Worm (Caenorhabditis elegans) whole organism, L2 larva: ENCODE results near the gene nhr-218.
A peak's percentile ranks its signal among the peaks of the same experiment; 100 is the strongest.

Source experiments
- C34F6.9 ChIP-seq: fragments of 150-350 bp; optimal IDR thresholded peaks from 2 replicates; lab custom pipeline; 2014; ENCODE audit warnings: missing biosample characterization, missing genetic modification characterization
- Y55F3AM.14 ChIP-seq: fragments of 200-800 bp; sonication (Bioruptor generic); optimal IDR thresholded peaks from 2 replicates; lab custom pipeline; 2018; ENCODE audit warnings: mild to moderate bottlenecking, missing genetic modification characterization, missing compliant biosample characterization
- ZK546.5 ChIP-seq: sonication (generic microtip); optimal IDR thresholded peaks from 2 replicates; lab custom pipeline; 2017; ENCODE audit warnings: missing biosample characterization, missing genetic modification characterization
- aly-2 ChIP-seq: fragments of 150-350 bp; optimal IDR thresholded peaks from 2 replicates; lab custom pipeline; 2014; ENCODE audit warnings: missing biosample characterization, missing genetic modification characterization
- ama-1 ChIP-seq: fragments of 150-350 bp; optimal IDR thresholded peaks from 2 replicates; lab custom pipeline; 2018; ENCODE audit warnings: inconsistent platforms
- blmp-1 ChIP-seq: sonication (generic microtip); optimal IDR thresholded peaks from 2 replicates; lab custom pipeline; 2017; ENCODE audit warnings: missing genetic modification characterization, mild to moderate bottlenecking, missing compliant biosample characterization, antibody characterized with exemption, moderate library complexity; ENCODE audit not compliant: insufficient read depth
- ceh-16 ChIP-seq: fragments of 150-350 bp; optimal IDR thresholded peaks from 2 replicates; lab custom pipeline; 2014; ENCODE audit warnings: missing biosample characterization, missing genetic modification characterization
- ceh-82 ChIP-seq: fragments of 150-350 bp; optimal IDR thresholded peaks from 2 replicates; lab custom pipeline; 2014; ENCODE audit warnings: missing biosample characterization, missing genetic modification characterization
- crh-2 ChIP-seq: sonication (generic microtip); optimal IDR thresholded peaks from 2 replicates; lab custom pipeline; 2017; ENCODE audit warnings: missing biosample characterization, missing genetic modification characterization
- egl-27 ChIP-seq: sonication (generic microtip); optimal IDR thresholded peaks from 3 replicates; lab custom pipeline; 2017; ENCODE audit warnings: missing biosample characterization, missing genetic modification reagents, missing genetic modification characterization
- elt-1 ChIP-seq: fragments of 150-350 bp; optimal IDR thresholded peaks from 2 replicates; lab custom pipeline; 2014; ENCODE audit warnings: missing biosample characterization, missing genetic modification characterization
- elt-3 ChIP-seq: sonication (generic microtip); optimal IDR thresholded peaks from 2 replicates; lab custom pipeline; 2017; ENCODE audit warnings: missing biosample characterization, missing genetic modification characterization
- gmeb-1 ChIP-seq: fragments of 150-350 bp; optimal IDR thresholded peaks from 2 replicates; lab custom pipeline; 2014; ENCODE audit warnings: missing biosample characterization, missing genetic modification characterization
- lin-11 ChIP-seq: fragments of 150-350 bp; sonication (generic microtip); optimal IDR thresholded peaks from 2 replicates; lab custom pipeline; 2014; ENCODE audit warnings: missing biosample characterization, missing genetic modification characterization, inconsistent platforms, mixed read lengths
- lin-13 ChIP-seq: fragments of 150-350 bp; optimal IDR thresholded peaks from 2 replicates; lab custom pipeline; 2014; ENCODE audit warnings: missing biosample characterization, missing genetic modification reagents, missing genetic modification characterization
- lin-39 ChIP-seq: fragments of 150-350 bp; optimal IDR thresholded peaks from 2 replicates; lab custom pipeline; 2014; ENCODE audit warnings: missing biosample characterization, missing genetic modification reagents, missing genetic modification characterization
- mab-5 ChIP-seq: fragments of 150-350 bp; optimal IDR thresholded peaks from 2 replicates; lab custom pipeline; 2014; ENCODE audit warnings: missing biosample characterization, missing genetic modification characterization
- mbf-1 ChIP-seq: sonication (generic microtip); optimal IDR thresholded peaks from 2 replicates; lab custom pipeline; 2017; ENCODE audit warnings: missing biosample characterization, missing genetic modification characterization
- mdl-1 ChIP-seq, 2 experiments: fragments of 150-350 bp in 1 of 2; sonication (generic microtip) in 1 of 2; optimal IDR thresholded peaks; 2 replicates each; lab custom pipeline; 2017; ENCODE audit warnings: missing biosample characterization in 2 of 2, missing genetic modification characterization in 2 of 2
- nhr-10 ChIP-seq: sonication (generic microtip); optimal IDR thresholded peaks from 2 replicates; lab custom pipeline; 2017; ENCODE audit warnings: missing biosample characterization, missing genetic modification characterization
- nhr-11 ChIP-seq: fragments of 150-350 bp; optimal IDR thresholded peaks from 2 replicates; lab custom pipeline; 2014; ENCODE audit warnings: missing biosample characterization, missing genetic modification characterization
- nhr-12 ChIP-seq: fragments of 150-350 bp; optimal IDR thresholded peaks from 2 replicates; lab custom pipeline; 2014; ENCODE audit warnings: missing biosample characterization, missing genetic modification characterization
- nhr-21 ChIP-seq: fragments of 150-350 bp; optimal IDR thresholded peaks from 2 replicates; lab custom pipeline; 2014; ENCODE audit warnings: missing biosample characterization, missing genetic modification characterization
- nhr-23 ChIP-seq: fragments of 150-350 bp; optimal IDR thresholded peaks from 2 replicates; lab custom pipeline; 2014; ENCODE audit warnings: missing biosample characterization, missing genetic modification reagents, missing genetic modification characterization
- nhr-237 ChIP-seq: fragments of 150-350 bp; optimal IDR thresholded peaks from 2 replicates; lab custom pipeline; 2014; ENCODE audit warnings: missing biosample characterization, missing genetic modification characterization
- nhr-25 ChIP-seq: fragments of 150-350 bp; sonication (generic microtip); optimal IDR thresholded peaks from 3 replicates; lab custom pipeline; 2014; ENCODE audit warnings: missing biosample characterization, missing genetic modification characterization
- nhr-6 ChIP-seq: fragments of 150-350 bp; optimal IDR thresholded peaks from 2 replicates; lab custom pipeline; 2014; ENCODE audit warnings: missing biosample characterization, missing genetic modification characterization
- sem-4 ChIP-seq: fragments of 150-350 bp; optimal IDR thresholded peaks from 2 replicates; lab custom pipeline; 2014; ENCODE audit warnings: missing biosample characterization, missing genetic modification reagents, missing genetic modification characterization
- skn-1 ChIP-seq: sonication (generic microtip); optimal IDR thresholded peaks from 2 replicates; lab custom pipeline; 2017; ENCODE audit warnings: missing biosample characterization, missing genetic modification characterization
- sma-3 ChIP-seq: sonication (generic microtip); optimal IDR thresholded peaks from 2 replicates; lab custom pipeline; 2016; ENCODE audit warnings: missing genetic modification reagents, missing genetic modification characterization, missing compliant biosample characterization
- sma-9 ChIP-seq, 2 experiments: fragments of 150-350 bp in 1 of 2; sonication (generic microtip) in 1 of 2; optimal IDR thresholded peaks; 2 replicates each; lab custom pipeline; 2014 to 2016; ENCODE audit warnings: missing genetic modification characterization in 2 of 2, mild to moderate bottlenecking in 1 of 2, missing biosample characterization in 1 of 2, missing compliant biosample characterization in 1 of 2, missing genetic modification reagents in 1 of 2, moderate library complexity in 1 of 2
- snpc-4 ChIP-seq: fragments of 150-350 bp; optimal IDR thresholded peaks from 2 replicates; lab custom pipeline; 2014; ENCODE audit warnings: missing biosample characterization, missing genetic modification characterization
- unc-62 ChIP-seq: fragments of 150-350 bp; optimal IDR thresholded peaks from 2 replicates; lab custom pipeline; 2014; ENCODE audit warnings: missing biosample characterization, missing genetic modification reagents, missing genetic modification characterization
- ztf-1 ChIP-seq: fragments of 200-800 bp; sonication (Bioruptor generic); conservative IDR thresholded peaks from 2 replicates; pipeline ENCODE4 v1.3.6; 2022; ENCODE audit warnings: missing genetic modification characterization, missing compliant biosample characterization
- ztf-11 ChIP-seq: sonication (generic microtip); optimal IDR thresholded peaks from 2 replicates; lab custom pipeline; 2017; ENCODE audit warnings: missing biosample characterization, missing genetic modification characterization
- ztf-4 ChIP-seq: fragments of 150-350 bp; optimal IDR thresholded peaks from 2 replicates; lab custom pipeline; 2014; ENCODE audit warnings: missing biosample characterization, missing genetic modification characterization

Gene nhr-218

DNA sequence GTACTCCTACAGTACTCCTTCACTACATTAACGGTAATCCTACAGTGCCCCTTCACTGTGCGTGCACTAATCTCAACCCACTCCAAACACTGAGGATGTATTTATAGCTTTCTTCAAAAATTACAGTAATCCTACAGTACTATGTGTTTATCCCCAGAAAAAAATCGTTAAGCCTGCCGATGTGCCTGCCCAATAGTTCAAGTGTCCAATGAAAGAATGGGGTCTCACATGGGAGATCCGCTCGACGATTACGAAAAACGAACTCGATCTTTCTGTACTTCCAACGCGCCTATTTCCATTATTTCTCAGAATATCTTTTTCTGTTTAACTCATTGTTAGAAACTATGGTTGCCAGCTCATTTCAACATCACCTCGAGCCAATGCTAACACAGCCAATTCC lies at the start of gene nhr-218:
TSS of gene nhr-218 (plus strand) at position 301 of the 400 bp plus-strand sequence.
- TF ChIP-seq nhr-11 (tag; lab: Kevin White, UChicago), result no peak
- no peak for TF ChIP-seq nhr-12 (tag; lab: Kevin White, UChicago)
- no peak for TF ChIP-seq lin-11 (tag; lab: Kevin White, UChicago)
- TF ChIP-seq nhr-237 (tag; lab: Kevin White, UChicago), result no peak
- TF ChIP-seq nhr-6 (tag; lab: Kevin White, UChicago), result no peak

DNA sequence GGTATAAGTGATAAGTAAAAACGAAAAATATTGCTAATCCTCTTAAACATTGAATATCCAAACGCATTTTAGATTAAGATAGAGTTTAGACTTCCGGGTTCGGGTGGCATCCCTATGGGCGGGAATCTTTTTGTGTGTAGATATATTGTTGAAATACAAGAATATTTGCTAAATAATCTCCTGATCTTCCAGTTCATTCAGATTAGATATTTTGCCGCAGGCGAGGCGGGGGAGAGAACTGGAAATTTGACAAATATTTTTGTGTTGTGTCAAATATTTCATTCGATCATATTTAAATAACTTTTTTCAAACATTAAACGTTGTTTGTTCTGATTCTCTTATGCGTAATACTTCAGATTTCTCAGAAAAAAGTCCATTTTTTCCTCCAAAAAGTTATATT lies 48.4 kb upstream of the nhr-218 start, which contains the start of gene oac-15:
TSS of gene oac-15 (minus strand) at position 101 of the 400 bp plus-strand sequence.
- no peak for TF ChIP-seq egl-27 (tag; lab: Kevin White, UChicago)
- TF ChIP-seq nhr-12 (tag; lab: Kevin White, UChicago), result no peak
- no peak for TF ChIP-seq ztf-4 (tag; lab: Kevin White, UChicago)
- no peak for TF ChIP-seq nhr-10
- no peak for TF ChIP-seq nhr-6 (tag; lab: Kevin White, UChicago)
- TF ChIP-seq unc-62 (GFP tag; lab: Kevin White, UChicago), result no peak
- TF ChIP-seq nhr-21 (tag; lab: Kevin White, UChicago), result no peak
- no peak for TF ChIP-seq ceh-16 (tag; lab: Kevin White, UChicago)
- no peak for TF ChIP-seq lin-11 (tag; lab: Kevin White, UChicago)
- no peak for TF ChIP-seq ztf-1 (GFP tag; lab: Robert Waterston, UW)
- TF ChIP-seq nhr-11 (tag; lab: Kevin White, UChicago), result no peak
- no peak for TF ChIP-seq Y55F3AM.14
- no peak for TF ChIP-seq mbf-1 (tag; lab: Kevin White, UChicago)
- no peak for TF ChIP-seq ztf-11 (tag; lab: Kevin White, UChicago)

DNA sequence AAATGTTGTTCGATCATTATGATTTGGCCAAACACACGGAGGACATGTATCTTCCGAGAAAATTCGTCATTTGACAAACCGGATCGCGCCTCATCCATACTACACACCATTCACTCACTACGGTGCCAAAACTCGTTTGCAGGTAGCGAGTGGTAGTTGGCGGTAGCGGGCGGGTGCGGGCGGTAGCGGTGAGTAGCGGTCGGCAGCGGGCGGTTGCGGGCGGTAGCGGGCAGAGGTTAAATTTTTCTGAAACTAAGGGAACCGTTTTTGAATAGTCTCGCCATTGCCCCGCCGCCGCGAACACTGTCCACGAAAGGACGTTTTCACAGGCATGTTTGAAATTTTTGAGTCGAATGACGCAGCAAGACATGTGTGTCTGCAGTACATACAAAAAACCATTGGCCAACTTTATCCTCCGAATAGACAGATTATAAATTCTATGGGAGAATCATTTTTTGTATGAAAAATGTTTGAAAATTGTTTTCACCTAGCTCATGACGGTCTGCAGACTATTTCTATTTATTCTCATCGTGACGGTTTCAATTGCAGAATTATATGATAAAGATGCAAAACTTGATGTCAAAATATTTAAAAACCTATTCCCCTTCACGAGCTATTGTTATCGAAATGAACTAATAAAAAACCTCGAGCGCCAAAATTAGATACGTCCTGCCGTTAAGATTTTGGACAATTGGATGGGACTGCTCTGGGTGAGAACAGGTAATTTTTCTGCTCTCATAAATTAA lies 47.8 kb upstream of the nhr-218 start, which contains the start of gene F11A5.16:
TSS of gene F11A5.16 (plus strand) at position 696 of the 746 bp plus-strand sequence.
- TF ChIP-seq lin-39 (tag; lab: Kevin White, UChicago), result no peak

DNA sequence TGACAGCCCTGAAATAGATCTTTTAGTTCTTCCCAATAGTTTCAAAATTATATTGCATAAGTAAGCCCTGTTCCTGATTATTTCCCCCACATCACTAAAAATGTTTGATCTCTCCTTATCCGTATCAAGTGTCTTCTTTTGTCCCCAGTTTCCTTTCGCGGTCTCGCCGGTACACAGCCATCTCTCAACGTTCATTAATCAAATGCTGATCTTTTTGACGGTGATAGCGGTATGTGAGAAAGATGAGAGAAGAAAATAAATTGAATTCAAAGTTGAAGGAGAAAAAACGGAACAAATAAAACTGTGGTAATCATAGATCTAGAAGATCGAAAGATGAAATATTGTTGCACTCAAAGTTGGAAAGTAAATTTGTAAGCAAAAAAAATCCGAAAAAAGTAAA lies 46.5 kb upstream of the nhr-218 start:
- TF ChIP-seq nhr-21 (tag; lab: Kevin White, UChicago) (peak; percentile 61), sma-9 (GFP tag; optimal IDR thresholded peaks at IDR 0.05; lab: Kevin White, UChicago) (peak; percentile 76), sma-9 (tag; optimal IDR thresholded peaks at IDR 0.05; lab: Kevin White, UChicago) (no peak), ama-1 (no peak), ceh-82 (no peak), lin-11 (tag; lab: Kevin White, UChicago) (no peak), ZK546.5 (tag; lab: Kevin White, UChicago) (no peak), nhr-23 (tag; lab: Kevin White, UChicago) (no peak)

DNA sequence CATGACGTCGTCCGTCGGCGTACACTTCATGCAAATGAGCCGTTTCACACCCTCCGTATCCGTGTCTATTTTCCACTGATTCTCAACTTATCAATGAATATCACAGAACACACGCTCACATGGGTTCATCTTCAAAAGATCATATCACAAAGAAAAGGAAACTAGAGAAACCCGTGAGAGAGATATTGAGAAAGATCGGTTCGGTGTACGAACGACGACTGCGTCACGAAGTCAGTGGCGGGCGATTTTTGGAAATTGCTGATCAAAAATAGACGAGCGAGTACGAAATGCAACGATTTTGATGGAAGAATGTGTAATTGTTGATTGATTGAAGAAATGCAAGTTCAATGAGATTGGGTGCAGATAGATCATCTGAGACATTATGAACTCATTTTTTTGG lies 44.9 kb upstream of the nhr-218 start:
- peak; percentile 14 for TF ChIP-seq Y55F3AM.14
- peak; percentile 91 for TF ChIP-seq sma-9 (GFP tag; optimal IDR thresholded peaks at IDR 0.05; lab: Kevin White, UChicago)
- no peak for TF ChIP-seq sma-9 (tag; optimal IDR thresholded peaks at IDR 0.05; lab: Kevin White, UChicago)
- peak; percentile 81 for TF ChIP-seq nhr-21 (tag; lab: Kevin White, UChicago)
- TF ChIP-seq sem-4 (tag; lab: Kevin White, UChicago), result no peak
- peak; percentile 45 for TF ChIP-seq nhr-25 (tag; lab: Kevin White, UChicago)
- peak in 1 of 2 experiments; percentile 3 for TF ChIP-seq mdl-1 (tag; optimal IDR thresholded peaks at IDR 0.05; lab: Kevin White, UChicago)
- no peak for TF ChIP-seq aly-2 (tag; lab: Kevin White, UChicago)
- no peak for TF ChIP-seq mbf-1 (tag; lab: Kevin White, UChicago)
- TF ChIP-seq ztf-4 (tag; lab: Kevin White, UChicago), result no peak
- TF ChIP-seq nhr-12 (tag; lab: Kevin White, UChicago), result no peak
- no peak for TF ChIP-seq mab-5
- TF ChIP-seq blmp-1 (tag; lab: Kevin White, UChicago), result peak; percentile 49
- TF ChIP-seq ceh-16 (tag; lab: Kevin White, UChicago), result no peak
- no peak for TF ChIP-seq ztf-1 (GFP tag; lab: Robert Waterston, UW)
- TF ChIP-seq snpc-4 (tag; lab: Kevin White, UChicago), result no peak
- peak; percentile 36 for TF ChIP-seq sma-3
- TF ChIP-seq ceh-82, result no peak
- TF ChIP-seq gmeb-1 (tag; lab: Kevin White, UChicago), result peak; percentile 27
- TF ChIP-seq crh-2, result peak; percentile 5
- TF ChIP-seq elt-3 (tag; lab: Kevin White, UChicago), result no peak
- no peak for TF ChIP-seq nhr-237 (tag; lab: Kevin White, UChicago)
- TF ChIP-seq ZK546.5 (tag; lab: Kevin White, UChicago), result no peak
- no peak for TF ChIP-seq skn-1 (tag; lab: Kevin White, UChicago)
- TF ChIP-seq elt-1 (tag; lab: Kevin White, UChicago), result no peak
- peak; percentile 0 for TF ChIP-seq egl-27 (tag; lab: Kevin White, UChicago)
- no peak for TF ChIP-seq lin-13
- TF ChIP-seq C34F6.9 (tag; lab: Kevin White, UChicago), result no peak
